Worm (Caenorhabditis elegans) whole organism, young adult: ENCODE data around the gene hch-1.

Experiments
- B0261.1 ChIP-seq: sonication (generic microtip); optimal IDR thresholded peaks from 2 replicates; lab custom pipeline; 2016; ENCODE audit warnings: mild to moderate bottlenecking, missing genetic modification characterization, moderate library complexity, missing compliant biosample characterization
- F23B12.7 ChIP-seq: sonication (generic microtip); optimal IDR thresholded peaks from 2 replicates; lab custom pipeline; 2017; ENCODE audit warnings: missing genetic modification characterization, mild to moderate bottlenecking, missing compliant biosample characterization, antibody characterized with exemption, moderate library complexity; ENCODE audit not compliant: insufficient read depth
- ama-1 ChIP-seq, 3 experiments: fragments of 150-350 bp in 1 of 3; sonication (generic microtip) in 2 of 3; optimal IDR thresholded peaks; 2 replicates each; lab custom pipeline; 2014 to 2018; ENCODE audit warnings: missing biosample characterization in 2 of 3, missing genetic modification characterization in 2 of 3, missing genetic modification reagents in 2 of 3
- cebp-1 ChIP-seq, 2 experiments: fragments of 200-800 bp in 1 of 2; sonication (Bioruptor generic) in 1 of 2; sonication (generic microtip) in 1 of 2; IDR thresholded peaks in 1 of 2; optimal IDR thresholded peaks in 1 of 2; 2 replicates each; pipeline versions ENCODE4 v1.3.6 to Lab custom; 2017 to 2022; ENCODE audit warnings: missing compliant biosample characterization in 2 of 2, missing genetic modification characterization in 2 of 2, mild to moderate bottlenecking in 1 of 2, missing genetic modification reagents in 1 of 2, moderate library complexity in 1 of 2
- ceh-27 ChIP-seq: fragments of 200-800 bp; sonication (Bioruptor generic); optimal IDR thresholded peaks from 2 replicates; lab custom pipeline; 2018; ENCODE audit warnings: mild to moderate bottlenecking, missing genetic modification characterization, moderate library complexity, missing compliant biosample characterization
- ceh-58 ChIP-seq: fragments of 200-800 bp; sonication (Bioruptor generic); IDR thresholded peaks from 2 replicates; pipeline ENCODE4 v1.3.6; 2022; ENCODE audit warnings: missing genetic modification characterization, missing compliant biosample characterization
- ceh-79 ChIP-seq: sonication (generic microtip); optimal IDR thresholded peaks from 2 replicates; lab custom pipeline; 2017; ENCODE audit warnings: mild to moderate bottlenecking, missing genetic modification characterization, missing compliant biosample characterization
- dpff-1 ChIP-seq: sonication (generic microtip); optimal IDR thresholded peaks from 2 replicates; lab custom pipeline; 2017; ENCODE audit warnings: mild to moderate bottlenecking, missing genetic modification characterization, missing compliant biosample characterization
- ekl-4 ChIP-seq: fragments of 200-800 bp; sonication (Bioruptor generic); IDR thresholded peaks from 2 replicates; pipeline ENCODE4 v1.3.6; 2022; ENCODE audit warnings: missing genetic modification reagents, missing genetic modification characterization, missing compliant biosample characterization
- ets-4 ChIP-seq: fragments of 200-800 bp; sonication (Bioruptor generic); optimal IDR thresholded peaks from 2 replicates; lab custom pipeline; 2018; ENCODE audit warnings: mild to moderate bottlenecking, missing genetic modification characterization, missing compliant biosample characterization
- gei-17 ChIP-seq: fragments of 200-800 bp; sonication (Bioruptor generic); optimal IDR thresholded peaks from 2 replicates; lab custom pipeline; 2018; ENCODE audit warnings: mild to moderate bottlenecking, missing genetic modification characterization, missing compliant biosample characterization
- hlh-12 ChIP-seq: sonication (generic microtip); optimal IDR thresholded peaks from 2 replicates; lab custom pipeline; 2016; ENCODE audit warnings: missing genetic modification characterization, missing compliant biosample characterization
- lag-1 ChIP-seq: fragments of 200-800 bp; sonication (Bioruptor generic); IDR thresholded peaks from 2 replicates; pipeline ENCODE4 v1.3.6; 2022; ENCODE audit warnings: missing genetic modification reagents, missing genetic modification characterization, missing compliant biosample characterization
- lin-40 ChIP-seq: sonication (generic microtip); optimal IDR thresholded peaks from 2 replicates; lab custom pipeline; 2016; ENCODE audit warnings: missing genetic modification characterization, mild to moderate bottlenecking, missing compliant biosample characterization, missing genotype, missing genetic modification reagents
- lin-54 ChIP-seq: fragments of 200-800 bp; sonication (Bioruptor generic); optimal IDR thresholded peaks from 2 replicates; lab custom pipeline; 2018; ENCODE audit warnings: mild to moderate bottlenecking, missing genetic modification characterization, missing compliant biosample characterization
- lir-1 ChIP-seq: fragments of 200-800 bp; sonication (Bioruptor generic); conservative IDR thresholded peaks from 2 replicates; pipeline ENCODE4 v1.3.6; 2022; ENCODE audit warnings: missing genetic modification reagents, missing genetic modification characterization, missing compliant biosample characterization
- lsl-1 ChIP-seq: fragments of 200-800 bp; sonication (Bioruptor generic); optimal IDR thresholded peaks from 2 replicates; lab custom pipeline; 2018; ENCODE audit warnings: mild to moderate bottlenecking, missing genetic modification characterization, moderate library complexity, missing compliant biosample characterization
- madf-3 ChIP-seq: fragments of 200-800 bp; sonication (Bioruptor generic); IDR thresholded peaks from 2 replicates; pipeline ENCODE4 v1.3.6; 2022; ENCODE audit warnings: missing genetic modification reagents, missing genetic modification characterization, missing compliant biosample characterization
- madf-8 ChIP-seq: fragments of 200-800 bp; sonication (Bioruptor generic); conservative IDR thresholded peaks from 2 replicates; pipeline ENCODE4 v1.3.6; 2022; ENCODE audit warnings: missing genetic modification reagents, missing genetic modification characterization, missing compliant biosample characterization
- nfyb-1 ChIP-seq: fragments of 200-800 bp; sonication (Bioruptor generic); IDR thresholded peaks from 2 replicates; pipeline ENCODE4 v1.3.6; 2022; ENCODE audit warnings: missing genetic modification reagents, missing genetic modification characterization, missing compliant biosample characterization
- nhr-80 ChIP-seq: sonication (generic microtip); optimal IDR thresholded peaks from 2 replicates; lab custom pipeline; 2016; ENCODE audit warnings: missing genetic modification characterization, missing compliant biosample characterization
- snpc-4 ChIP-seq, 5 experiments: fragments of 150-350 bp in 1 of 5; sonication (generic microtip) in 4 of 5; optimal IDR thresholded peaks; 2 replicates each; lab custom pipeline; 2014 to 2018; ENCODE audit warnings: missing genetic modification characterization in 5 of 5, missing biosample characterization in 3 of 5, antibody characterized with exemption in 2 of 5, mild to moderate bottlenecking in 2 of 5, missing compliant biosample characterization in 2 of 5, missing genotype in 2 of 5, moderate library complexity in 2 of 5, missing genetic modification reagents in 1 of 5
- somi-1 ChIP-seq: fragments of 200-800 bp; sonication (Bioruptor generic); optimal IDR thresholded peaks from 2 replicates; lab custom pipeline; 2018; ENCODE audit warnings: mild to moderate bottlenecking, missing genetic modification characterization, missing compliant biosample characterization
- tbp1 ChIP-seq: fragments of 200-800 bp; sonication (Bioruptor generic); optimal IDR thresholded peaks from 2 replicates; lab custom pipeline; 2018; ENCODE audit warnings: mild to moderate bottlenecking, missing genetic modification characterization, missing compliant biosample characterization
- xnd-1 ChIP-seq: sonication (generic microtip); optimal IDR thresholded peaks from 2 replicates; lab custom pipeline; 2016; ENCODE audit warnings: missing genotype, missing genetic modification reagents, missing genetic modification characterization, missing compliant biosample characterization
- zfh-2 ChIP-seq: fragments of 200-800 bp; sonication (Bioruptor generic); conservative IDR thresholded peaks from 2 replicates; pipeline ENCODE4 v1.3.6; 2022; ENCODE audit warnings: missing genetic modification reagents, missing genetic modification characterization, missing compliant biosample characterization
- ztf-18 ChIP-seq: sonication (generic microtip); optimal IDR thresholded peaks from 2 replicates; lab custom pipeline; 2016; ENCODE audit warnings: missing genotype, mild to moderate bottlenecking, missing genetic modification characterization, missing compliant biosample characterization
- ztf-22 ChIP-seq: fragments of 200-800 bp; sonication (Bioruptor generic); optimal IDR thresholded peaks from 2 replicates; lab custom pipeline; 2018; ENCODE audit warnings: mild to moderate bottlenecking, missing genetic modification characterization, moderate library complexity, missing compliant biosample characterization
- ztf-25 ChIP-seq: fragments of 200-800 bp; sonication (Bioruptor generic); IDR thresholded peaks from 2 replicates; pipeline ENCODE4 v1.3.6; 2022; ENCODE audit warnings: missing genetic modification reagents, missing genetic modification characterization, missing compliant biosample characterization

Gene hch-1

ce11 chrX:14706698-14707285 lies 7.0 kb upstream of the hch-1 start, which contains the start of gene tmem-184 (continued):
- TF ChIP-seq ztf-25 (no peak), cebp-1 (GFP tag; IDR thresholded peaks at IDR 0.05; lab: Robert Waterston, UW) (peak; percentile 83), cebp-1 (tag; optimal IDR thresholded peaks at IDR 0.05; lab: Kevin White, UChicago) (peak; percentile 93), lin-54 (GFP tag; lab: Kevin White, UChicago) (peak; percentile 39), xnd-1 (no peak), madf-3 (GFP tag; lab: Robert Waterston, UW) (no peak), ekl-4 (GFP tag; lab: Robert Waterston, UW) (peak; percentile 36; the same call in 1 of the 2 replicates), ztf-22 (GFP tag; lab: Kevin White, UChicago) (peak; percentile 22), lin-40 (peak; percentile 70), ceh-27 (GFP tag; lab: Kevin White, UChicago) (no peak)

- no peak for TF ChIP-seq snpc-4 (GFP tag; optimal IDR thresholded peaks at IDR 0.05; lab: Kevin White, UChicago)
- peak in 2 of 4 experiments; percentile 68 to 80 for TF ChIP-seq snpc-4 (tag; optimal IDR thresholded peaks at IDR 0.05; lab: Kevin White, UChicago)
- TF ChIP-seq lir-1, result no peak
Measured at ce11 chrX:14704933-14705332, 5.2 kb upstream of the hch-1 start.

- peak; percentile 63 for TF ChIP-seq zfh-2 (GFP tag; lab: Robert Waterston, UW)
- no peak for TF ChIP-seq lag-1
Measured at ce11 chrX:14701490-14701889, 1.7 kb upstream of the hch-1 start, which contains the start of gene F40E10.5. Gene F40E10.5 (plus strand): TSS chrX:14701790.

ce11 chrX:14695892-14696291 lies 3.9 kb downstream of the hch-1 start:
- TF ChIP-seq cebp-1 (GFP tag; IDR thresholded peaks at IDR 0.05; lab: Robert Waterston, UW) (no peak), cebp-1 (tag; optimal IDR thresholded peaks at IDR 0.05; lab: Kevin White, UChicago) (no peak), hlh-12 (tag; lab: Kevin White, UChicago) (no peak)
- TF ChIP-seq, all 124 proteins: peak for 0

ce11 chrX:14694633-14695177 lies 5.1 kb downstream of the hch-1 start:
- peak; percentile 42; the same call in 1 of the 2 replicates for TF ChIP-seq zfh-2 (GFP tag; lab: Robert Waterston, UW)
- no peak for TF ChIP-seq tbp1
- TF ChIP-seq ztf-18 (tag; lab: Kevin White, UChicago), result no peak
- TF ChIP-seq F23B12.7 (tag; lab: Kevin White, UChicago), result no peak
- no peak for TF ChIP-seq ceh-79 (tag; lab: Kevin White, UChicago)

- TF ChIP-seq ama-1 (optimal IDR thresholded peaks at IDR 0.05; lab: Kevin White, UChicago) (no peak), ama-1 (GFP tag; optimal IDR thresholded peaks at IDR 0.05; lab: Kevin White, UChicago) (no peak), ets-4 (GFP tag; lab: Kevin White, UChicago) (no peak), lsl-1 (GFP tag; lab: Kevin White, UChicago) (no peak), dpff-1 (no peak), hlh-12 (tag; lab: Kevin White, UChicago) (no peak), somi-1 (GFP tag; lab: Kevin White, UChicago) (no peak), gei-17 (GFP tag; lab: Kevin White, UChicago) (no peak), ceh-58 (GFP tag; lab: Robert Waterston, UW) (no peak), B0261.1 (no peak), madf-3 (GFP tag; lab: Robert Waterston, UW) (no peak), madf-8 (GFP tag; lab: Robert Waterston, UW) (no peak), nhr-80 (tag; lab: Kevin White, UChicago) (no peak), nfyb-1 (GFP tag; lab: Robert Waterston, UW) (no peak)
Measured at ce11 chrX:14692905-14693304, 6.9 kb downstream of the hch-1 start, which contains the start of gene sox-3. Gene sox-3 (minus strand): TSS chrX:14693005.
